Fruit fly (Drosophila melanogaster) whole organism, embryonic: ENCODE results near the gene Cpr66Cb.

Experiments
- CG10979 ChIP-seq: fragments of 200-800 bp; sonication (Bioruptor generic); optimal IDR thresholded peaks from 2 replicates; lab custom pipeline; 2018; ENCODE audit warnings: missing biosample characterization, mild to moderate bottlenecking, missing genetic modification characterization, moderate library complexity
- CG12071 ChIP-seq: fragments of 200-800 bp; sonication (Bioruptor generic); optimal IDR thresholded peaks from 3 replicates; lab custom pipeline; 2018; ENCODE audit warnings: missing biosample characterization, mild to moderate bottlenecking, missing genetic modification characterization
- CG3726 ChIP-seq: fragments of 200-800 bp; sonication (Bioruptor generic); IDR thresholded peaks from 3 replicates; pipeline ENCODE4, ENCODE4 v1.3.6; 2022; ENCODE audit warnings: missing biosample characterization, missing genetic modification characterization
- CG4328 ChIP-seq: fragments of 200-800 bp; sonication (Bioruptor generic); optimal IDR thresholded peaks from 3 replicates; lab custom pipeline; 2017; ENCODE audit warnings: missing biosample characterization, missing genetic modification reagents, missing genetic modification characterization
- CG6854 ChIP-seq: fragments of 200-800 bp; sonication (Bioruptor generic); optimal IDR thresholded peaks from 3 replicates; lab custom pipeline; 2017; ENCODE audit warnings: missing biosample characterization, mild to moderate bottlenecking, missing genetic modification characterization
- crol ChIP-seq: fragments of 200-800 bp; sonication (Bioruptor generic); IDR thresholded peaks from 2 replicates; pipeline ENCODE4 v1.3.6; 2022; ENCODE audit warnings: missing biosample characterization, missing genetic modification characterization
- onecut ChIP-seq: fragments of 200-800 bp; sonication (Bioruptor generic); IDR thresholded peaks from 2 replicates; pipeline ENCODE4 v1.3.6; 2022; ENCODE audit warnings: missing biosample characterization, missing genetic modification characterization
- ssp ChIP-seq: fragments of 200-800 bp; sonication (Bioruptor generic); IDR thresholded peaks from 2 replicates; pipeline ENCODE4 v1.3.6; 2022; ENCODE audit warnings: missing biosample characterization, missing genetic modification characterization

dm6 chr3L:8358138-8358537 lies 21.7 kb downstream of the Cpr66Cb start:
- TF ChIP-seq crol (GFP tag; lab: Robert Waterston, UW) (no peak), CG6854 (GFP tag; lab: Kevin White, UChicago) (no peak), CG4328 (GFP tag; lab: Kevin White, UChicago) (no peak), CG3726 (GFP tag; lab: Robert Waterston, UW) (no peak), onecut (no peak), CG12071 (GFP tag; lab: Kevin White, UChicago) (no peak), ssp (no peak), CG10979 (tag; lab: Kevin White, UChicago) (no peak)
